Fruit fly (Drosophila melanogaster) whole organism, embryonic: ENCODE data around the gene Jhbp12.

Experiments used
- Atf-2 ChIP-seq: fragments of 200-800 bp; sonication (Bioruptor generic); optimal IDR thresholded peaks from 2 replicates; lab custom pipeline; 2016; ENCODE audit warnings: missing biosample characterization, missing genetic modification characterization
- BEAF-32 ChIP-seq: fragments of 200-800 bp; sonication (Bioruptor generic); optimal IDR thresholded peaks from 3 replicates; lab custom pipeline; 2017; ENCODE audit warnings: missing biosample characterization, missing genetic modification characterization, mild to moderate bottlenecking, moderate library complexity, missing genetic modification reagents
- CG11085 ChIP-seq: fragments of 200-800 bp; sonication (Bioruptor generic); IDR thresholded peaks from 2 replicates; pipeline ENCODE4 v1.3.6; 2022; ENCODE audit warnings: missing biosample characterization, missing genetic modification characterization
- CG15011 ChIP-seq: fragments of 200-800 bp; sonication (Bioruptor generic); optimal IDR thresholded peaks from 3 replicates; lab custom pipeline; 2018; ENCODE audit warnings: missing biosample characterization, mild to moderate bottlenecking, missing genetic modification characterization
- CG15696 ChIP-seq: fragments of 200-800 bp; sonication (Bioruptor generic); optimal IDR thresholded peaks from 2 replicates; lab custom pipeline; 2019; ENCODE audit warnings: missing biosample characterization, mild to moderate bottlenecking, missing genetic modification characterization, moderate library complexity
- CG17186 ChIP-seq: fragments of 200-800 bp; sonication (Bioruptor generic); optimal IDR thresholded peaks from 3 replicates; lab custom pipeline; 2017; ENCODE audit warnings: missing biosample characterization, missing genetic modification reagents, missing genetic modification characterization
- CG17385 ChIP-seq: fragments of 200-800 bp; sonication (Bioruptor generic); optimal IDR thresholded peaks from 3 replicates; lab custom pipeline; 2018; ENCODE audit warnings: missing biosample characterization, mild to moderate bottlenecking, missing genetic modification characterization
- CG2202 ChIP-seq: fragments of 200-800 bp; sonication (Bioruptor generic); optimal IDR thresholded peaks from 2 replicates; lab custom pipeline; 2018; ENCODE audit warnings: missing biosample characterization, mild to moderate bottlenecking, missing genetic modification characterization
- CG34224 ChIP-seq: fragments of 200-800 bp; sonication (Bioruptor generic); IDR thresholded peaks from 3 replicates; pipeline ENCODE4 v1.3.6; 2022; ENCODE audit warnings: missing biosample characterization, missing genetic modification characterization; ENCODE audit not compliant: partially characterized antibody
- CG3847 ChIP-seq: fragments of 200-800 bp; sonication (Bioruptor generic); IDR thresholded peaks from 2 replicates; pipeline ENCODE4 v1.3.6; 2022; ENCODE audit warnings: missing biosample characterization, missing genetic modification characterization
- CG4617 ChIP-seq: fragments of 200-800 bp; sonication (Bioruptor generic); optimal IDR thresholded peaks from 3 replicates; lab custom pipeline; 2016; ENCODE audit warnings: missing biosample characterization, missing genetic modification characterization, borderline replicate concordance
- CG4820 ChIP-seq: fragments of 200-800 bp; sonication (Bioruptor generic); optimal IDR thresholded peaks from 3 replicates; lab custom pipeline; 2016; ENCODE audit warnings: missing biosample characterization, missing genetic modification characterization
- CG6272 ChIP-seq: fragments of 200-800 bp; sonication (Bioruptor generic); IDR thresholded peaks from 2 replicates; pipeline ENCODE4 v1.3.6; 2022; ENCODE audit warnings: missing biosample characterization, missing genetic modification characterization
- CG7839 ChIP-seq: fragments of 200-800 bp; sonication (Bioruptor generic); optimal IDR thresholded peaks from 3 replicates; lab custom pipeline; 2018; ENCODE audit warnings: missing biosample characterization, mild to moderate bottlenecking, missing genetic modification characterization, moderate library complexity
- CG8089 ChIP-seq: fragments of 200-800 bp; sonication (Bioruptor generic); optimal IDR thresholded peaks from 3 replicates; lab custom pipeline; 2016; ENCODE audit warnings: missing biosample characterization, missing genetic modification characterization
- CG8478 ChIP-seq: fragments of >200 bp; optimal IDR thresholded peaks from 2 replicates; lab custom pipeline; 2018
- CG9437 ChIP-seq: fragments of 200-800 bp; sonication (Bioruptor generic); optimal IDR thresholded peaks from 2 replicates; lab custom pipeline; 2018; ENCODE audit warnings: missing biosample characterization, mild to moderate bottlenecking, missing genetic modification characterization
- CTCF ChIP-seq: fragments of 200-800 bp; sonication (Bioruptor generic); optimal IDR thresholded peaks from 2 replicates; lab custom pipeline; 2017; ENCODE audit warnings: missing biosample characterization, mild to moderate bottlenecking, missing genetic modification characterization, moderate library complexity
- Dad ChIP-seq: fragments of 200-800 bp; sonication (Bioruptor generic); optimal IDR thresholded peaks from 3 replicates; lab custom pipeline; 2016; ENCODE audit warnings: missing biosample characterization, missing genetic modification characterization
- Dbx ChIP-seq: fragments of 200-800 bp; sonication (Bioruptor generic); IDR thresholded peaks from 3 replicates; pipeline ENCODE4 v1.3.6; 2022; ENCODE audit warnings: missing biosample characterization, missing genetic modification characterization
- Ets97D ChIP-seq: fragments of 200-800 bp; sonication (Bioruptor generic); optimal IDR thresholded peaks from 3 replicates; lab custom pipeline; 2016; ENCODE audit warnings: missing biosample characterization, missing genetic modification characterization
- HHEX ChIP-seq: fragments of 200-800 bp; sonication (Bioruptor generic); optimal IDR thresholded peaks from 3 replicates; lab custom pipeline; 2017; ENCODE audit warnings: missing biosample characterization, mild to moderate bottlenecking, missing genetic modification characterization, missing genetic modification reagents
- Hand ChIP-seq: fragments of 200-800 bp; sonication (Bioruptor generic); optimal IDR thresholded peaks from 2 replicates; lab custom pipeline; 2017; ENCODE audit warnings: mild to moderate bottlenecking, missing biosample characterization, missing genetic modification reagents, missing genetic modification characterization
- MBD-R2 ChIP-seq: fragments of 200-800 bp; sonication (Bioruptor generic); IDR thresholded peaks from 2 replicates; pipeline ENCODE4 v1.3.6; 2022; ENCODE audit warnings: missing biosample characterization, missing genetic modification characterization
- Max ChIP-seq: fragments of 200-800 bp; sonication (Bioruptor generic); optimal IDR thresholded peaks from 2 replicates; lab custom pipeline; 2016; ENCODE audit warnings: missing biosample characterization, mild to moderate bottlenecking, missing genetic modification characterization
- Myb ChIP-seq: fragments of 200-800 bp; sonication (Bioruptor generic); optimal IDR thresholded peaks from 2 replicates; lab custom pipeline; 2016; ENCODE audit warnings: missing biosample characterization, missing genetic modification characterization
- Oli ChIP-seq: fragments of 200-800 bp; sonication (Bioruptor generic); optimal IDR thresholded peaks from 2 replicates; lab custom pipeline; 2018; ENCODE audit warnings: missing biosample characterization, mild to moderate bottlenecking, missing genetic modification characterization, moderate library complexity
- Poxn ChIP-seq: fragments of 200-800 bp; sonication (Bioruptor generic); IDR thresholded peaks from 2 replicates; pipeline ENCODE4 v1.3.6; 2022; ENCODE audit warnings: missing biosample characterization, missing genetic modification characterization
- Scr ChIP-seq: fragments of 200-800 bp; sonication (Bioruptor generic); IDR thresholded peaks from 2 replicates; pipeline ENCODE4 v1.3.6; 2022; ENCODE audit warnings: missing biosample characterization, missing genetic modification characterization; ENCODE audit not compliant: partially characterized antibody
- Six4 ChIP-seq: fragments of 200-800 bp; sonication (Bioruptor generic); optimal IDR thresholded peaks from 2 replicates; lab custom pipeline; 2016; ENCODE audit warnings: missing biosample characterization, missing genetic modification characterization
- Sry-δ ChIP-seq: fragments of 200-800 bp; sonication (Bioruptor generic); optimal IDR thresholded peaks from 2 replicates; lab custom pipeline; 2016; ENCODE audit warnings: missing biosample characterization, missing genetic modification characterization
- Stat92E ChIP-seq, 3 experiments: fragments of >200 bp in 2 of 3; fragments of 200-800 bp in 1 of 3; sonication (Bioruptor generic) in 1 of 3; optimal IDR thresholded peaks; 2 replicates each; lab custom pipeline; 2017 to 2019; ENCODE audit warnings: missing biosample characterization in 3 of 3, missing genetic modification characterization in 3 of 3, mild to moderate bottlenecking in 1 of 3, moderate library complexity in 1 of 3
- amos ChIP-seq: fragments of 200-800 bp; sonication (Bioruptor generic); IDR thresholded peaks from 2 replicates; pipeline ENCODE4 v1.3.6; 2022; ENCODE audit warnings: missing biosample characterization, missing genetic modification characterization; ENCODE audit not compliant: partially characterized antibody
- aop ChIP-seq: fragments of 200-800 bp; sonication (Bioruptor generic); IDR thresholded peaks from 2 replicates; pipeline ENCODE4 v1.3.6; 2022; ENCODE audit warnings: missing biosample characterization, missing genetic modification characterization
- chn ChIP-seq: fragments of 200-800 bp; sonication (Bioruptor generic); optimal IDR thresholded peaks from 2 replicates; lab custom pipeline; 2016; ENCODE audit warnings: missing biosample characterization, missing genetic modification characterization
- crp ChIP-seq, 2 experiments: fragments of 200-800 bp; sonication (Bioruptor generic); optimal IDR thresholded peaks; 2 replicates in 1 of 2; 3 replicates in 1 of 2; lab custom pipeline; 2017; ENCODE audit warnings: missing biosample characterization in 2 of 2, missing genetic modification characterization in 2 of 2, mild to moderate bottlenecking in 1 of 2, moderate library complexity in 1 of 2
- cwo ChIP-seq: fragments of 200-800 bp; sonication (Bioruptor generic); optimal IDR thresholded peaks from 3 replicates; lab custom pipeline; 2017; ENCODE audit warnings: missing biosample characterization, missing genetic modification characterization, mild to moderate bottlenecking, moderate library complexity, missing genetic modification reagents
- fd3F ChIP-seq: fragments of 200-800 bp; sonication (Bioruptor generic); optimal IDR thresholded peaks from 2 replicates; lab custom pipeline; 2018; ENCODE audit warnings: missing biosample characterization, mild to moderate bottlenecking, missing genetic modification characterization, moderate library complexity
- gt ChIP-seq: fragments of 200-800 bp; sonication (Bioruptor generic); IDR thresholded peaks from 2 replicates; pipeline ENCODE4 v1.3.6; 2022; ENCODE audit warnings: missing biosample characterization, missing genetic modification characterization
- ham ChIP-seq: fragments of 200-800 bp; sonication (Bioruptor generic); IDR thresholded peaks from 2 replicates; pipeline ENCODE4 v1.3.6; 2022; ENCODE audit warnings: missing biosample characterization, missing genetic modification characterization
- lmd ChIP-seq: fragments of 200-800 bp; sonication (Bioruptor generic); IDR thresholded peaks from 2 replicates; pipeline ENCODE4 v1.3.6; 2022; ENCODE audit warnings: missing biosample characterization, missing genetic modification characterization
- nom ChIP-seq: fragments of 200-800 bp; sonication (Bioruptor generic); optimal IDR thresholded peaks from 2 replicates; lab custom pipeline; 2017; ENCODE audit warnings: missing biosample characterization, missing genetic modification characterization, mild to moderate bottlenecking, moderate library complexity, missing genetic modification reagents
- phol ChIP-seq: fragments of 200-800 bp; sonication (Bioruptor generic); optimal IDR thresholded peaks from 3 replicates; lab custom pipeline; 2018; ENCODE audit warnings: missing biosample characterization, mild to moderate bottlenecking, missing genetic modification characterization, moderate library complexity
- pzg ChIP-seq: fragments of 200-800 bp; sonication (Bioruptor generic); optimal IDR thresholded peaks from 3 replicates; lab custom pipeline; 2018; ENCODE audit warnings: missing biosample characterization, mild to moderate bottlenecking, missing genetic modification characterization, moderate library complexity
- repo ChIP-seq: fragments of 200-800 bp; sonication (Bioruptor generic); optimal IDR thresholded peaks from 2 replicates; lab custom pipeline; 2016; ENCODE audit warnings: missing biosample characterization, missing genetic modification characterization
- sens-2 ChIP-seq: fragments of 200-800 bp; sonication (Bioruptor generic); IDR thresholded peaks from 2 replicates; pipeline ENCODE4 v1.3.6; 2022; ENCODE audit warnings: missing biosample characterization, missing genetic modification characterization
- sima ChIP-seq: fragments of 200-800 bp; sonication (Bioruptor generic); optimal IDR thresholded peaks from 2 replicates; lab custom pipeline; 2016; ENCODE audit warnings: missing biosample characterization, missing genetic modification characterization
- tll ChIP-seq, 2 experiments: fragments of 200-800 bp in 1 of 2; fragments of >200 bp in 1 of 2; sonication (Bioruptor generic) in 1 of 2; optimal IDR thresholded peaks; 2 replicates each; lab custom pipeline; 2017 to 2019; ENCODE audit warnings: missing biosample characterization in 2 of 2, missing genetic modification characterization in 2 of 2, mild to moderate bottlenecking in 1 of 2, moderate library complexity in 1 of 2
- usp ChIP-seq: fragments of >200 bp; optimal IDR thresholded peaks from 2 replicates; lab custom pipeline; 2017; ENCODE audit warnings: missing biosample characterization, missing genetic modification characterization
- vnd ChIP-seq: fragments of 200-800 bp; sonication (Bioruptor generic); IDR thresholded peaks from 3 replicates; pipeline ENCODE4 v1.3.6; 2022; ENCODE audit warnings: missing biosample characterization, missing genetic modification characterization; ENCODE audit not compliant: partially characterized antibody
- zen2 ChIP-seq: fragments of 200-800 bp; sonication (Bioruptor generic); IDR thresholded peaks from 3 replicates; pipeline ENCODE4 v1.3.6; 2022; ENCODE audit warnings: missing biosample characterization, missing genetic modification characterization; ENCODE audit not compliant: partially characterized antibody

Gene Jhbp12

DNA sequence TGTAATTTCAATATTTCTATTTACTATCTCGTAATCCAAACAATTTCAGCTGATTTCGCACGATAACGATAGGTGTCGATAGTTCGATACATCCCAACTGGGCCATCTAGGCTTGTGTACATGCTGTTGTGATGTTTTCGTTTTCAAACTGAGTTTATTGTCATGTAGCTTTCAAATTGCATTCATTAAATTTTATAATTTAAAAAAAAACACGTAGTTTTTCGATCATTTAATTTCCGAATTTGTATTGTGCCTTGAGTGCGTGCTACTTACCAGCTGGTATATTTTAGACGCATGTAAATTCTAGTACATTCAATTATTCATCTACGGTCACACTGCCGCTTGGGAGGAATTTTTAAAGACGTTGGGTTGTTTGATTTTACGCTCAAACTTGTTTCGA is 5.7 kb downstream of the Jhbp12 start, which contains the start of the genes CG13623 and ana1:
Gene CG13623 (minus strand): TSS at position 231 of the 400 bp plus-strand sequence.
Gene ana1 (plus strand): TSS at position 249 of the 400 bp plus-strand sequence.
- TF ChIP-seq CG9437 (GFP tag; lab: Kevin White, UChicago), result no peak
- TF ChIP-seq BEAF-32 (GFP tag; lab: Kevin White, UChicago), result peak; percentile 72
- TF ChIP-seq usp (GFP tag; lab: Kevin White, UChicago), result no peak
- TF ChIP-seq cwo (GFP tag; lab: Kevin White, UChicago), result no peak
- no peak for TF ChIP-seq fd3F (GFP tag; lab: Kevin White, UChicago)
- no peak for TF ChIP-seq CG15696 (tag; lab: Kevin White, UChicago)
- no peak for TF ChIP-seq Atf-2 (GFP tag; lab: Kevin White, UChicago)
- no peak for TF ChIP-seq CG15011
- TF ChIP-seq Poxn, result no peak
- peak; percentile 77 for TF ChIP-seq CG4617 (GFP tag; lab: Kevin White, UChicago)
- peak; percentile 27; the same call in 1 of the 2 replicates for TF ChIP-seq CG3847 (GFP tag; lab: Robert Waterston, UW)
- no peak for TF ChIP-seq CG7839 (tag; lab: Kevin White, UChicago)
- TF ChIP-seq aop, result no peak
- TF ChIP-seq sima, result no peak
- no peak for TF ChIP-seq CG11085 (GFP tag; lab: Robert Waterston, UW)
- TF ChIP-seq crp (GFP tag; optimal IDR thresholded peaks at IDR 0.05; lab: Kevin White, UChicago), result peak; percentile 51 to 87
- TF ChIP-seq amos (GFP tag; lab: Robert Waterston, UW), result peak; percentile 41; the same call in 1 of the 2 replicates
- no peak for TF ChIP-seq gt (GFP tag; lab: Robert Waterston, UW)
- TF ChIP-seq ham (GFP tag; lab: Robert Waterston, UW), result no peak
- TF ChIP-seq pzg, result peak; percentile 79
- TF ChIP-seq nom (GFP tag; lab: Kevin White, UChicago), result no peak
- peak; percentile 32 for TF ChIP-seq Max
- TF ChIP-seq HHEX (GFP tag; lab: Kevin White, UChicago), result no peak
- TF ChIP-seq Oli (tag; lab: Kevin White, UChicago), result no peak
- TF ChIP-seq sens-2 (GFP tag; lab: Robert Waterston, UW), result no peak
- TF ChIP-seq CG17186 (GFP tag; lab: Kevin White, UChicago), result peak; percentile 89
- no peak for TF ChIP-seq Dad (GFP tag; lab: Kevin White, UChicago)
- TF ChIP-seq Hand, result no peak
- no peak for TF ChIP-seq chn (GFP tag; lab: Kevin White, UChicago)
- no peak for TF ChIP-seq tll (GFP tag; optimal IDR thresholded peaks at IDR 0.05; lab: Kevin White, UChicago)
- TF ChIP-seq lmd (GFP tag; lab: Robert Waterston, UW), result no peak
- TF ChIP-seq CTCF (GFP tag; lab: Kevin White, UChicago), result no peak
- TF ChIP-seq Stat92E (GFP tag; optimal IDR thresholded peaks at IDR 0.05; lab: Kevin White, UChicago), result peak in 1 of 3 experiments; percentile 21
- no peak for TF ChIP-seq zen2 (GFP tag; lab: Robert Waterston, UW)
- no peak for TF ChIP-seq phol (tag; lab: Kevin White, UChicago)
- TF ChIP-seq Myb, result peak; percentile 72
- TF ChIP-seq CG34224 (GFP tag; lab: Robert Waterston, UW), result peak; percentile 67; the same call in 2 of the 3 replicates
- TF ChIP-seq CG8478, result no peak
- TF ChIP-seq vnd (GFP tag; lab: Robert Waterston, UW), result 0 out of 3 replicates have a peak, but pooled peaks have one; percentile 37
- TF ChIP-seq MBD-R2 (GFP tag; lab: Robert Waterston, UW), result peak; percentile 76
- TF ChIP-seq CG8089, result no peak
- TF ChIP-seq Scr, result peak; percentile 66
- TF ChIP-seq CG2202 (tag; lab: Kevin White, UChicago), result no peak
- peak; percentile 54 for TF ChIP-seq Ets97D
- no peak for TF ChIP-seq CG4820 (GFP tag; lab: Kevin White, UChicago)
- TF ChIP-seq repo (GFP tag; lab: Kevin White, UChicago), result no peak
- TF ChIP-seq Sry-δ (GFP tag; lab: Kevin White, UChicago), result peak; percentile 63
- TF ChIP-seq Dbx (GFP tag; lab: Robert Waterston, UW), result no peak
- TF ChIP-seq CG17385 (GFP tag; lab: Kevin White, UChicago), result no peak
- no peak for TF ChIP-seq CG6272 (GFP tag; lab: Robert Waterston, UW)
- no peak for TF ChIP-seq Six4
